Fruit fly (Drosophila melanogaster) S2 (cell line): ENCODE results near the gene CG31077.

Experiments
- CG8478 ChIP-seq: fragments of >200 bp; optimal IDR thresholded peaks from 2 replicates; lab custom pipeline; 2018
- CTCF ChIP-seq, 2 experiments: fragments of >200 bp; optimal IDR thresholded peaks; 2 replicates each; lab custom pipeline; 2018

DNA sequence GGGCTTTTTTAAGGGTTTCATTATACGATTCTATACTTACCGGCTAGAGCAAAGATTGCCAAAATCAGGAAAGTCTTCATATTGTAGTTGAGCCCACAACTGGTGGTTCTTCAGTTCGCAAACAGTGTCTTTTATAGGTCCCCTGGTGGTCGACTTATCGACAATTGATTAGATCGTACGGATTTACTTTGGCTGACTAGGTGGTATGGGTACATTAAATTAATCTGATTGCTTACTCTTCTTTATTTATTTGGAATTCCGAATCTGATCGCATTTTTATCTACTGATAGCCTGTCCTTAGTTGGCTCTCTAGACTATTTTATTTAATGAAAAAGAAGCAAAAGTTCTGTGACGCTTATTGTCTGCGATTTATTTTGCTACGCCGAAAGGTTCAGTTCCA, 26.5 kb downstream of the CG31077 start, which contains the start of gene CG6271:
- no peak for TF ChIP-seq CG8478
- TF ChIP-seq CTCF (optimal IDR thresholded peaks at IDR 0.05; lab: Kevin White, UChicago): no peak
